Fruit fly (Drosophila melanogaster) S2 (cell line): ENCODE data around the gene CG2186.

Source experiments
- CG8478 ChIP-seq: fragments of >200 bp; optimal IDR thresholded peaks from 2 replicates; lab custom pipeline; 2018
- CTCF ChIP-seq, 2 experiments: fragments of >200 bp; optimal IDR thresholded peaks; 2 replicates each; lab custom pipeline; 2018

The CG2186 gene

DNA sequence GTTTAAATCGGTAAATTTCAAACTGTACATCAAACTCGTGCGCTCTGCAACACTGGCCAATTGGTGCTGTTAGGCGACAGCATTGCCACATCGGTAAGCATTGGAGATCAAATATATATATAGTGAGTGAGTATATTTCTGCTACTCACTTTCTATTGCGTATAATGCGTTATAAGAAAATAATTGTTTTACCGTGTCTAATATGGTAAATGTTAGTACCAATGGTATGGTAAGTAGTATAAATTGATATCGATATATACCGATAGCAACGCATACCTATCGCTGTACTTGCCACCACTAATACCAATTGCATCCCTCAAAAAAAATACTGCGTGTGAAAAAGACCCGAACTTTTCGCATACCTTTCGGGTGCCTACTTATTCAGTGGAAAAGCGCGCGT is at the start of gene CG2186, which contains the start of gene sofe:
Gene CG2186 (plus strand): TSS at position 280 of the 400 bp plus-strand sequence.
Gene sofe (minus strand): TSS at position 38 of the 400 bp plus-strand sequence.
- TF ChIP-seq CG8478 (no peak), CTCF (optimal IDR thresholded peaks at IDR 0.05; lab: Kevin White, UChicago) (peak in 1 of 2 experiments; percentile 23)

DNA sequence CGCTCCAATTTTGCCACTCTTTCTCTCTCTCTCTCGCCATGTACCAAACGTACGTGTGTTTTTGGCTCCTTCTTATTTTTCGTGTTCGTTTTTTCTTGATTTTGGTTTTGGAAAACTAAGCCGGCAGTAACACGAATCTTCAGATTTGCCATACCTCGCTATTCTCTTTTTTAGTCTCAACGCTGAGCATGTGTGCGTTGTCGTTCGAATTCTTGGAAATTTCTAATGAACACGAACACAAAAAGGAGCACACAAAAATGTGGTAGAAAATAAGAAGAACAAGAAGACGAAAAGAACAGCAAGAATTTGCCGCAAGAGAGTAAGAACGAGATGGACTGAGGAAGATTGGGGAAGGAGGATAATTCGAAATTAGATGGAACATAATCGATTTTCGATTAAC is 48.8 kb upstream of the CG2186 start:
- TF ChIP-seq CG8478 (no peak), CTCF (optimal IDR thresholded peaks at IDR 0.05; lab: Kevin White, UChicago) (no peak)

DNA sequence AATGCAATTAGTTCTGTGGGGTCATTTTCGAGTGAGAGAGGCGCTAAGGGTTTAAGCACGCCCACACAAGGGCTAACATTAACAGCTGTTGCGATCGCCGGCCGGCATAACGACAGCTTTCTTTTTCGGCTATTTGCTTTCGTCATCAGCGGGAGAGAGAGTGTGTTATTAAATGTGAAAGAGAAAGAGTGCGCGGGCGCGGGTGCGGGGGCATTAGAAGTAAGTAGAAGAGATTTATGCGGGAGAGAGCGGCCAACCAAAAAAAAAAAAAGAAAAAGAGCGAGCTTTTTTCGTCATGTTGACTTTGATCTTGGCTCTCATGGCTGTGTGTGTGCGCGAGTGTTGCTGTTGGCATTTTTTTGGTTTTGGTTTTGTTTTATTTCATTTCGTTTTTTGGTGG is 43.3 kb upstream of the CG2186 start:
- TF ChIP-seq CTCF (optimal IDR thresholded peaks at IDR 0.05; lab: Kevin White, UChicago), result no peak
- no peak for TF ChIP-seq CG8478

DNA sequence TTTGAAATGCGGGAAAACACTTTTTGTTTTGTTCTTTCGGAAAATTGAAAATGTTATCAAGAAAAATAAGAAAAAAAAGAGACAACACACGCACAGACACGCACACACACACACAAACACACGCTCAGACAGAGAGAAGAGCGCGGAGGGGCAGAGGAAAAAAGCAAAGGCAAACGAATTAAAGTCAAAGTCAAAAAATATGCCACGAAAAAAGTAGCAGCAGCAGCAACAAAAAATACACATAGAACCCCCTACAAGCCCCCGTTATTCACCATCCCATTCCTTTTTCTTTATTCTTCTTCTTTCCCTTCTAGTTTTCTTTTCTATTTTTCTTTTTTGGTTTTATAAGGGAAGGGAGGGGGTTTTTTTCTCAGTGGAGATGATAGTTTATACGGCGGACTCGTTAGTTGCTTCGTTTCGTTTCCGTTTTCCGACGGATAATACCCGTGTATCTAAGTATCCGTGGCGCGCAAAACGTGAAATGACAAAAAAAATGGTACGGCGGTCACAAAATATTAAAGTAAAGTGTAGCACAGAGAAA is 42.6 kb upstream of the CG2186 start:
- TF ChIP-seq CTCF (optimal IDR thresholded peaks at IDR 0.05; lab: Kevin White, UChicago), result no peak
- no peak for TF ChIP-seq CG8478

- TF ChIP-seq CTCF (optimal IDR thresholded peaks at IDR 0.05; lab: Kevin White, UChicago) (no peak), CG8478 (no peak)
Measured at dm6 chrX:10815511-10816080, 41.9 kb upstream of the CG2186 start.

DNA sequence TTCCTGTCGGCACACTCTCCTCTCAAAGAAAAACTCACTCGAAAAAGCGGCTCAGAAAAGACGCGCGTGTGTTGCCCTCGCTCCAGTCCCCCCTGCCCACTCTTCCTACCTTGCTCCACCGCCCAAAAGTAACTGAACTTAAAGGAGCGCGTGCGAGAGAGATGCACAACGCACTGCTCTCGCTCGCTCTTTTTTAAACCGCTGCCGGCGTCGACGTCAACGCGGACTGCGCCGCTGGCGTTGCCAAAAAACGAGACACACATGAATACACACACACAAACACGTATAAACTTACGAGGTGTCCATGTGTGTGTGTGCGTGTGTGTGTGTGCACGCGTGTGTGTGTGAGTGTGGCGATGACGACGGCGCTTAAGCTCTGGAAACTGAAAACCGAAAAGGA is 40.6 kb upstream of the CG2186 start:
- TF ChIP-seq CG8478, result no peak
- no peak for TF ChIP-seq CTCF (optimal IDR thresholded peaks at IDR 0.05; lab: Kevin White, UChicago)

dm6 chrX:10820741-10821140 is 36.7 kb upstream of the CG2186 start:
- TF ChIP-seq CTCF (optimal IDR thresholded peaks at IDR 0.05; lab: Kevin White, UChicago) (no peak), CG8478 (no peak)

DNA sequence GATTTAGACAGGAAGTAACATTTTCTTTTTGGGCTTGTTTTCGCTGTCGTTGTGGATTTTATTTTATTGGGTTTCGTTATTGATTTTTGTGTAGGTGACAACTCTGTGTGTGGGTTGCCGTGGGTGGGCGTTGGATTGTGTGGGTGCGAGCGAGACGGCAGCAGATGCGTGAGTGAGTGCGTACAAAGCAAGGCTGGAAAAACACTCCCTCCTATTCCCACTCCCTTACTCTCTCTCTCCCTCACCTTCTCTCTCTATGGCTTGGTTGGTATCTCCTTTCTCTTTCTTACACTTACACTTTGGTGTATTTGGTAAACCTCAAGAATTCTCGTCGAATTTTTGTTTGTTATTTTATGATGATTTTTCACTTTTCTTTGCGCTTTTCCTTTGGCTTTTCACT is 35.4 kb upstream of the CG2186 start:
- no peak for TF ChIP-seq CG8478
- TF ChIP-seq CTCF (optimal IDR thresholded peaks at IDR 0.05; lab: Kevin White, UChicago), result no peak

- TF ChIP-seq CTCF (optimal IDR thresholded peaks at IDR 0.05; lab: Kevin White, UChicago) (no peak), CG8478 (no peak)
Measured at dm6 chrX:10822678-10823440, 34.6 kb upstream of the CG2186 start.

DNA sequence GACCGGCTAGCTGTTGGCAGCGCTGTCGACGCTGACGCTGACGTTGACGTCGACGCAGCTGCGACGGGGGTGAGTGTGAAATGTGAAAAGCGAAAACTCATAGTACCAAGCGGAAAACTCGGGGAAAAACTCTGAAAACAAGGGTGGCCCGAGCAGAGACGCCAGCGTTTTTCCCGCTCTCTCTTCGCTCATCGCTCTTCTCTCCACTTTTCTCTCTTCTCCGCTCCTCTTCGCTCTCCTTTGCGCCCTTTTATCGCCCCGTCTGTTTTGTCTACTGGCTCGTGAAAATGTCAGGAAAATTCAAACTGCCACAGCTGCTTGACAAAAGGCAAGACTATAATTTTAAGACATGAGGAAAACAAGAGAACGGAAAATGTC is 34.0 kb upstream of the CG2186 start:
- TF ChIP-seq CTCF (optimal IDR thresholded peaks at IDR 0.05; lab: Kevin White, UChicago) (no peak), CG8478 (no peak)

DNA sequence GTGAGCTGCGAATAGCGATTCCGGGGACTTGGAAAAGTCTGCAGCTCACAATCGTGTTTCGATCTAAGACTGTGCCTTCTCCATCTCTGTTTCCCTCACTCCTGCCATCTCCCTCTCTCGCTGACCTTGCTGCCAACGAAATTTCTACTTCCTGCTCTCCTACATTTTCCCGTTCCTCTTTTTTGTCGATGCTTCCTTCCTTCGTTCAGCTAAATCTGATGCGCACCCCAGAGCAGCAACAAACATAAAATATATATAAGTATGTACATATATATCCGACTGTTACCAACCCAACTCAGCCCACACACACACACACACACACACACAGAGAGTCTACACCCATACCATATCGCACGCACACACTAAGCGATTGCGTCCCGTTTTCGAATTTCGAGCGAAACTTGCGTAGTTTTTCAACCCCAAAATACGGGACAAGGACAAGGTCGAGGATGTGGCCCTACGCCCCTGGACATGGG is 33.2 kb upstream of the CG2186 start, which contains the start of gene Imp:
Gene Imp (minus strand): TSS at position 51 of the 476 bp plus-strand sequence.
- TF ChIP-seq CG8478 (no peak), CTCF (optimal IDR thresholded peaks at IDR 0.05; lab: Kevin White, UChicago) (no peak)

- TF ChIP-seq CG8478 (no peak), CTCF (optimal IDR thresholded peaks at IDR 0.05; lab: Kevin White, UChicago) (no peak)
Measured at dm6 chrX:10825349-10826129, 31.9 kb upstream of the CG2186 start.

- TF ChIP-seq CG8478 (no peak), CTCF (optimal IDR thresholded peaks at IDR 0.05; lab: Kevin White, UChicago) (no peak)
Measured at dm6 chrX:10827301-10827700, 30.2 kb upstream of the CG2186 start.

DNA sequence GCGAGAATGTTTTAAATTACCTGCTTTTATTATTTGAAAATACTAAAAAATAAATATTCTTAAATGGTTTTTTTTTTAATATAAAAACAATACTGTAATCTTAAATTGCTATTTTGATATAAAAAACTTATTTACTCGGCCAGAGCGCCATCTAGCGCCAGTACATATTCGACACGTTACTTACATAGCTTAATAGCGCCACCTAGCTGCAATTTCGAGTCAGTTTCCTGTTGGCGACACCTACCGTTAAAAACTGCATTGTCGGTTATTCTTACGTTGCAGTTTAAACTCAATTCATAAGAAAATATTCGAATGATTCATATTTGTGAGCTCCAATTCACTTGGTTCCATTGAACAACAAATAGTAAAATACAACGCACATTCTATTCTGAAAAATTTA is 25.1 kb upstream of the CG2186 start:
- no peak for TF ChIP-seq CG8478
- peak; percentile 94 to 98 for TF ChIP-seq CTCF (optimal IDR thresholded peaks at IDR 0.05; lab: Kevin White, UChicago)

- no peak for TF ChIP-seq CTCF (optimal IDR thresholded peaks at IDR 0.05; lab: Kevin White, UChicago)
- TF ChIP-seq CG8478, result no peak
Measured at dm6 chrX:10835631-10836030, 21.8 kb upstream of the CG2186 start.
